Worm (Caenorhabditis elegans) whole organism, L4/young adult: ENCODE data around the gene bre-5.

Source experiments
- W03F9.2 ChIP-seq: fragments of 150-350 bp; optimal IDR thresholded peaks from 2 replicates; lab custom pipeline; 2014; ENCODE audit warnings: missing biosample characterization, missing genetic modification characterization
- dao-5 ChIP-seq: sonication (generic microtip); optimal IDR thresholded peaks from 2 replicates; lab custom pipeline; 2016; ENCODE audit warnings: missing genotype, missing genetic modification characterization, moderate library complexity, missing compliant biosample characterization
- him-1 ChIP-seq: sonication (generic microtip); optimal IDR thresholded peaks from 2 replicates; lab custom pipeline; 2016; ENCODE audit warnings: missing genotype, missing genetic modification reagents, missing genetic modification characterization, missing compliant biosample characterization

Gene bre-5

ce11 chrIV:12051049-12051792, at the start of gene bre-5, which contains the start of gene spt-5:
TSS of gene bre-5 (minus strand) at chrIV:12051215.
TSS of gene spt-5 (plus strand) at chrIV:12051491.
- no peak for TF ChIP-seq him-1 (tag; lab: Kevin White, UChicago)
- TF ChIP-seq W03F9.2 (tag; lab: Kevin White, UChicago): peak; percentile 45

ce11 chrIV:12096479-12096878, 45.5 kb upstream of the bre-5 start, which contains the start of gene mon-2:
TSS of gene mon-2 (plus strand) at chrIV:12096779.
- TF ChIP-seq dao-5 (tag; lab: Kevin White, UChicago): no peak
- TF ChIP-seq him-1 (tag; lab: Kevin White, UChicago): no peak
- TF ChIP-seq W03F9.2 (tag; lab: Kevin White, UChicago): no peak

- no peak for TF ChIP-seq him-1 (tag; lab: Kevin White, UChicago)
- no peak for TF ChIP-seq dao-5 (tag; lab: Kevin White, UChicago)
- TF ChIP-seq W03F9.2 (tag; lab: Kevin White, UChicago): no peak
These were observed 42.8 kb upstream of the bre-5 start, which contains the start of gene F11A10.5 for ce11 chrIV:12093819-12094218. TSS of gene F11A10.5 (plus strand) at chrIV:12094119.

ce11 chrIV:12093384-12093783, 42.4 kb upstream of the bre-5 start, which contains the start of gene cpsf-4:
TSS of gene cpsf-4 (minus strand) at chrIV:12093445.
- TF ChIP-seq W03F9.2 (tag; lab: Kevin White, UChicago): no peak
- TF ChIP-seq dao-5 (tag; lab: Kevin White, UChicago): no peak
- TF ChIP-seq him-1 (tag; lab: Kevin White, UChicago): no peak

- no peak for TF ChIP-seq W03F9.2 (tag; lab: Kevin White, UChicago)
These were observed 41.1 kb upstream of the bre-5 start, which contains the start of gene mig-32 for ce11 chrIV:12092113-12092512. TSS of gene mig-32 (minus strand) at chrIV:12092213.

ce11 chrIV:12089551-12089950, 38.5 kb upstream of the bre-5 start, which contains the start of gene F11A10.6:
TSS of gene F11A10.6 (minus strand) at chrIV:12089651.
- TF ChIP-seq W03F9.2 (tag; lab: Kevin White, UChicago): no peak
- no peak for TF ChIP-seq dao-5 (tag; lab: Kevin White, UChicago)
- no peak for TF ChIP-seq him-1 (tag; lab: Kevin White, UChicago)

- TF ChIP-seq dao-5 (tag; lab: Kevin White, UChicago) (no peak), W03F9.2 (tag; lab: Kevin White, UChicago) (no peak), him-1 (tag; lab: Kevin White, UChicago) (no peak)
These were observed 37.9 kb upstream of the bre-5 start for ce11 chrIV:12088898-12089297.

- peak; percentile 12 for TF ChIP-seq W03F9.2 (tag; lab: Kevin White, UChicago)
- peak; percentile 36 for TF ChIP-seq him-1 (tag; lab: Kevin White, UChicago)
- TF ChIP-seq dao-5 (tag; lab: Kevin White, UChicago): peak; percentile 70
These were observed 35.5 kb upstream of the bre-5 start for ce11 chrIV:12086498-12086897.

ce11 chrIV:12085120-12085519, 34.1 kb upstream of the bre-5 start, which contains the start of gene rbm-34:
TSS of gene rbm-34 (plus strand) at chrIV:12085420.
- TF ChIP-seq him-1 (tag; lab: Kevin White, UChicago): no peak
- TF ChIP-seq dao-5 (tag; lab: Kevin White, UChicago): no peak
- no peak for TF ChIP-seq W03F9.2 (tag; lab: Kevin White, UChicago)

- TF ChIP-seq him-1 (tag; lab: Kevin White, UChicago) (no peak), W03F9.2 (tag; lab: Kevin White, UChicago) (no peak), dao-5 (tag; lab: Kevin White, UChicago) (no peak)
These were observed 33.6 kb upstream of the bre-5 start for ce11 chrIV:12084587-12084986.

ce11 chrIV:12084178-12084577, 33.2 kb upstream of the bre-5 start, which contains the start of gene repo-1:
TSS of gene repo-1 (plus strand) at chrIV:12084478.
- TF ChIP-seq him-1 (tag; lab: Kevin White, UChicago): no peak
- no peak for TF ChIP-seq dao-5 (tag; lab: Kevin White, UChicago)
- no peak for TF ChIP-seq W03F9.2 (tag; lab: Kevin White, UChicago)

ce11 chrIV:12080807-12081206, 29.8 kb upstream of the bre-5 start:
- TF ChIP-seq W03F9.2 (tag; lab: Kevin White, UChicago): no peak
- no peak for TF ChIP-seq him-1 (tag; lab: Kevin White, UChicago)
- TF ChIP-seq dao-5 (tag; lab: Kevin White, UChicago): no peak

- TF ChIP-seq W03F9.2 (tag; lab: Kevin White, UChicago): peak; percentile 8
- no peak for TF ChIP-seq dao-5 (tag; lab: Kevin White, UChicago)
These were observed 28.0 kb upstream of the bre-5 start, which contains the start of gene lex-1 for ce11 chrIV:12078907-12079523. TSS of gene lex-1 (plus strand) at chrIV:12079473.
